Fruit fly (Drosophila melanogaster) whole organism, pupa: Measurements from ENCODE around the gene Prosbeta4R2.

Experiments
- CG12605 ChIP-seq: fragments of 200-800 bp; sonication (Bioruptor generic); IDR thresholded peaks from 2 replicates; pipeline ENCODE4 v1.3.6; 2022; ENCODE audit warnings: missing biosample characterization, missing genetic modification characterization
- CG9948 ChIP-seq: fragments of 200-800 bp; sonication (Bioruptor generic); optimal IDR thresholded peaks from 2 replicates; lab custom pipeline; 2018; ENCODE audit warnings: missing biosample characterization, mild to moderate bottlenecking, missing genetic modification characterization, moderate library complexity
- D1 ChIP-seq: fragments of 200-800 bp; sonication (Bioruptor generic); optimal IDR thresholded peaks from 2 replicates; lab custom pipeline; 2018; ENCODE audit warnings: missing biosample characterization, mild to moderate bottlenecking, missing genetic modification characterization, moderate library complexity

- TF ChIP-seq CG12605 (GFP tag; lab: Robert Waterston, UW) (no peak), D1 (no peak), CG9948 (tag; lab: Kevin White, UChicago) (no peak)
Observed at dm6 chr2L:2606725-2607124, 48.5 kb upstream of the Prosbeta4R2 start.
